Worm (Caenorhabditis elegans) whole organism, mixed stage, embryonic: ENCODE data around the gene ama-1.

Experiments used
- elt-3 ChIP-seq: fragments of 150-350 bp; optimal IDR thresholded peaks from 2 replicates; lab custom pipeline; 2014; ENCODE audit warnings: missing biosample characterization, missing genetic modification characterization
- lin-13 ChIP-seq: fragments of 150-350 bp; optimal IDR thresholded peaks from 2 replicates; lab custom pipeline; 2014; ENCODE audit warnings: missing biosample characterization, missing genetic modification characterization
- mls-2 ChIP-seq: sonication (generic microtip); optimal IDR thresholded peaks from 2 replicates; lab custom pipeline; 2016; ENCODE audit warnings: mild to moderate bottlenecking, missing genetic modification characterization, moderate library complexity, missing compliant biosample characterization
- nhr-12 ChIP-seq: fragments of 150-350 bp; optimal IDR thresholded peaks from 2 replicates; lab custom pipeline; 2014; ENCODE audit warnings: missing biosample characterization, missing genetic modification characterization
- sem-2 ChIP-seq: fragments of 200-800 bp; sonication (Bioruptor generic); optimal IDR thresholded peaks from 2 replicates; lab custom pipeline; 2018; ENCODE audit warnings: mild to moderate bottlenecking, missing genetic modification characterization, missing compliant biosample characterization
- snpc-4 ChIP-seq: fragments of 150-350 bp; optimal IDR thresholded peaks from 2 replicates; lab custom pipeline; 2014; ENCODE audit warnings: missing biosample characterization, missing genetic modification characterization
- sptf-1 ChIP-seq: sonication (generic microtip); optimal IDR thresholded peaks from 2 replicates; lab custom pipeline; 2017; ENCODE audit warnings: mild to moderate bottlenecking, missing genetic modification characterization, moderate library complexity, missing compliant biosample characterization
- unc-39 ChIP-seq: fragments of 150-350 bp; optimal IDR thresholded peaks from 2 replicates; lab custom pipeline; 2014; ENCODE audit warnings: missing biosample characterization, missing genetic modification characterization
- zip-8 ChIP-seq: fragments of 150-350 bp; optimal IDR thresholded peaks from 2 replicates; lab custom pipeline; 2014; ENCODE audit warnings: missing biosample characterization, missing genetic modification characterization

ce11 chrIV:4265951-4266350 lies 18.1 kb downstream of the ama-1 start:
- TF ChIP-seq snpc-4 (tag; lab: Kevin White, UChicago) (no peak), elt-3 (tag; lab: Kevin White, UChicago) (no peak), zip-8 (no peak), nhr-12 (tag; lab: Kevin White, UChicago) (no peak), sem-2 (GFP tag; lab: Kevin White, UChicago) (no peak), unc-39 (no peak), lin-13 (tag; lab: Kevin White, UChicago) (no peak), mls-2 (tag; lab: Kevin White, UChicago) (no peak), sptf-1 (tag; lab: Kevin White, UChicago) (no peak)
